Fruit fly (Drosophila melanogaster) whole organism, adult: ENCODE results near the gene CG12723.

Experiments
- CG11617 ChIP-seq: fragments of 200-800 bp; sonication (Bioruptor generic); optimal IDR thresholded peaks from 2 replicates; lab custom pipeline; 2017; ENCODE audit warnings: mild to moderate bottlenecking, missing biosample characterization, missing genetic modification reagents, missing genetic modification characterization
- CG12768 ChIP-seq: fragments of 200-800 bp; sonication (Bioruptor generic); optimal IDR thresholded peaks from 2 replicates; lab custom pipeline; 2017; ENCODE audit warnings: missing biosample characterization, missing genetic modification characterization, mild to moderate bottlenecking, moderate library complexity, missing genetic modification reagents
- CG14711 ChIP-seq: fragments of 200-800 bp; sonication (Bioruptor generic); optimal IDR thresholded peaks from 2 replicates; lab custom pipeline; 2018; ENCODE audit warnings: missing biosample characterization, mild to moderate bottlenecking, missing genetic modification characterization, moderate library complexity
- CG1620 ChIP-seq: fragments of 200-800 bp; sonication (Bioruptor generic); optimal IDR thresholded peaks from 2 replicates; lab custom pipeline; 2016; ENCODE audit warnings: missing biosample characterization, missing genetic modification characterization
- CG33017 ChIP-seq: fragments of 200-800 bp; sonication (Bioruptor generic); optimal IDR thresholded peaks from 2 replicates; lab custom pipeline; 2018; ENCODE audit warnings: missing biosample characterization, mild to moderate bottlenecking, missing genetic modification characterization, moderate library complexity
- CG5204 ChIP-seq: fragments of 200-800 bp; sonication (Bioruptor generic); optimal IDR thresholded peaks from 2 replicates; lab custom pipeline; 2016; ENCODE audit warnings: missing biosample characterization, missing genetic modification characterization
- CG7045 ChIP-seq: fragments of 200-800 bp; sonication (Bioruptor generic); optimal IDR thresholded peaks from 2 replicates; lab custom pipeline; 2017; ENCODE audit warnings: missing biosample characterization, mild to moderate bottlenecking, missing genetic modification characterization
- CG7101 ChIP-seq: fragments of 200-800 bp; sonication (Bioruptor generic); optimal IDR thresholded peaks from 2 replicates; lab custom pipeline; 2018; ENCODE audit warnings: missing biosample characterization, mild to moderate bottlenecking, missing genetic modification characterization, moderate library complexity
- Clk ChIP-seq: fragments of 200-800 bp; sonication (Bioruptor generic); optimal IDR thresholded peaks from 2 replicates; lab custom pipeline; 2017; ENCODE audit warnings: missing biosample characterization, missing genetic modification characterization
- Crg-1 ChIP-seq: fragments of 200-800 bp; sonication (Bioruptor generic); optimal IDR thresholded peaks from 2 replicates; lab custom pipeline; 2016; ENCODE audit warnings: missing biosample characterization, missing genetic modification characterization
- Hr96 ChIP-seq: fragments of 200-800 bp; sonication (Bioruptor generic); optimal IDR thresholded peaks from 2 replicates; lab custom pipeline; 2016; ENCODE audit warnings: missing biosample characterization, missing genetic modification characterization
- Mnt ChIP-seq: fragments of 200-800 bp; sonication (Bioruptor generic); optimal IDR thresholded peaks from 2 replicates; lab custom pipeline; 2016; ENCODE audit warnings: missing biosample characterization, mild to moderate bottlenecking, missing genetic modification characterization
- bab1 ChIP-seq: fragments of 200-800 bp; sonication (Bioruptor generic); optimal IDR thresholded peaks from 3 replicates; lab custom pipeline; 2019; ENCODE audit warnings: missing biosample characterization, mild to moderate bottlenecking, missing genetic modification characterization, moderate library complexity
- cic ChIP-seq: fragments of 200-800 bp; sonication (Bioruptor generic); optimal IDR thresholded peaks from 2 replicates; lab custom pipeline; 2017; ENCODE audit warnings: missing biosample characterization, mild to moderate bottlenecking, missing genetic modification characterization, moderate library complexity
- cnc ChIP-seq, 2 experiments: fragments of >200 bp; optimal IDR thresholded peaks; 2 replicates each; lab custom pipeline; 2017
- kay ChIP-seq: fragments of 200-800 bp; sonication (Bioruptor generic); peaks from one replicate; lab custom pipeline; 2016; ENCODE audit warnings: missing biosample characterization, missing genetic modification characterization, borderline replicate concordance
- ovo ChIP-seq: fragments of 200-800 bp; sonication (Bioruptor generic); optimal IDR thresholded peaks from 2 replicates; lab custom pipeline; 2016; ENCODE audit warnings: missing biosample characterization, missing genetic modification characterization
- pad ChIP-seq: fragments of 200-800 bp; sonication (Bioruptor generic); optimal IDR thresholded peaks from 3 replicates; lab custom pipeline; 2017; ENCODE audit warnings: missing biosample characterization, missing genetic modification characterization, mild to moderate bottlenecking, moderate library complexity, missing genetic modification reagents
- tj ChIP-seq: fragments of 200-800 bp; sonication (Bioruptor generic); optimal IDR thresholded peaks from 3 replicates; lab custom pipeline; 2017; ENCODE audit warnings: missing biosample characterization, mild to moderate bottlenecking, missing genetic modification characterization, moderate library complexity
- toe ChIP-seq: fragments of 200-800 bp; sonication (Bioruptor generic); optimal IDR thresholded peaks from 2 replicates; lab custom pipeline; 2016; ENCODE audit warnings: missing biosample characterization, missing genetic modification characterization

CG12723 gene

dm6 chrX:13221835-13222234 is 30.2 kb upstream of the CG12723 start:
- peak; percentile 7 for TF ChIP-seq bab1
- TF ChIP-seq Mnt (GFP tag; lab: Kevin White, UChicago): no peak

- no peak for TF ChIP-seq CG1620 (GFP tag; lab: Kevin White, UChicago)
- TF ChIP-seq Crg-1: no peak
- no peak for TF ChIP-seq tj (GFP tag; lab: Kevin White, UChicago)
These were observed 29.6 kb upstream of the CG12723 start for dm6 chrX:13221311-13221710.

- TF ChIP-seq Hr96 (GFP tag; lab: Kevin White, UChicago): no peak
- no peak for TF ChIP-seq CG14711 (tag; lab: Kevin White, UChicago)
- peak; percentile 61 for TF ChIP-seq kay (GFP tag; lab: Kevin White, UChicago)
- no peak for TF ChIP-seq CG7101 (tag; lab: Kevin White, UChicago)
These were observed 28.7 kb upstream of the CG12723 start for dm6 chrX:13220418-13220817.

DNA sequence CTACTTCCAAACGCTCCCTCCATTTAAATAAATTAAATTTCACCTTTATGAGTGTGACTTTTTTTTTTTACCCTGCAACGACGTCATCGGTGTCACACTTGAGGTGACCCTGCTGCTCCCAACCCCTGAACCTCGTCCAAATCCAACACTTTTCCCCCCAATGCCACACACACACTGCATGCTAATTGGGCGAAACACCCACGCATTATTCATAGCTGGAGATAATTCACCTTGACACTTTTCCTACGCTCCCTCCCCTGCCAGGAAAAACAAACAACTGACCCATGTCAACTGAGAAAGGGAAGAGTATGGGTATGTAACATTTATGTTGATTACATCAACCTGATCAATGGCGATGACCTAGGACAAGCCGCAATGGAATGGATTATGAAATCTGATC is 27.6 kb upstream of the CG12723 start:
- TF ChIP-seq tj (GFP tag; lab: Kevin White, UChicago) (no peak), pad (no peak), ovo (no peak), Hr96 (GFP tag; lab: Kevin White, UChicago) (no peak), cnc (optimal IDR thresholded peaks at IDR 0.05; lab: Kevin White, UChicago) (no peak), CG7045 (GFP tag; lab: Kevin White, UChicago) (no peak), CG33017 (no peak), toe (GFP tag; lab: Kevin White, UChicago) (no peak), CG7101 (tag; lab: Kevin White, UChicago) (no peak), CG14711 (tag; lab: Kevin White, UChicago) (no peak), CG11617 (GFP tag; lab: Kevin White, UChicago) (no peak), kay (GFP tag; lab: Kevin White, UChicago) (no peak), Crg-1 (no peak), cic (GFP tag; lab: Kevin White, UChicago) (no peak)

- TF ChIP-seq tj (GFP tag; lab: Kevin White, UChicago): peak; percentile 16
- TF ChIP-seq CG1620 (GFP tag; lab: Kevin White, UChicago): peak; percentile 43
- peak; percentile 37 for TF ChIP-seq CG7101 (tag; lab: Kevin White, UChicago)
- peak; percentile 36 for TF ChIP-seq CG14711 (tag; lab: Kevin White, UChicago)
- TF ChIP-seq Mnt (GFP tag; lab: Kevin White, UChicago): peak; percentile 5
- TF ChIP-seq CG11617 (GFP tag; lab: Kevin White, UChicago): peak; percentile 6
- peak; percentile 17 for TF ChIP-seq kay (GFP tag; lab: Kevin White, UChicago)
- peak; percentile 42 for TF ChIP-seq bab1
- TF ChIP-seq Clk (GFP tag; lab: Kevin White, UChicago): no peak
- TF ChIP-seq CG12768 (GFP tag; lab: Kevin White, UChicago): no peak
- no peak for TF ChIP-seq cnc (optimal IDR thresholded peaks at IDR 0.05; lab: Kevin White, UChicago)
These were observed 22.4 kb upstream of the CG12723 start for dm6 chrX:13214056-13214455.

- TF ChIP-seq CG33017 (no peak), Mnt (GFP tag; lab: Kevin White, UChicago) (peak; percentile 14), pad (no peak), CG11617 (GFP tag; lab: Kevin White, UChicago) (no peak), CG7101 (tag; lab: Kevin White, UChicago) (no peak), Hr96 (GFP tag; lab: Kevin White, UChicago) (no peak), CG14711 (tag; lab: Kevin White, UChicago) (no peak)
These were observed 20.4 kb upstream of the CG12723 start, which contains the start of gene REG for dm6 chrX:13212138-13212481. REG (plus strand) TSS chrX:13212325.

dm6 chrX:13211357-13212137 is 19.9 kb upstream of the CG12723 start, which contains the start of gene sno:
sno (minus strand) TSS chrX:13211674.
- peak; percentile 25 for TF ChIP-seq bab1
- TF ChIP-seq CG1620 (GFP tag; lab: Kevin White, UChicago): no peak
- no peak for TF ChIP-seq Clk (GFP tag; lab: Kevin White, UChicago)
- no peak for TF ChIP-seq CG5204 (GFP tag; lab: Kevin White, UChicago)
- no peak for TF ChIP-seq CG7101 (tag; lab: Kevin White, UChicago)
- TF ChIP-seq toe (GFP tag; lab: Kevin White, UChicago): no peak
- TF ChIP-seq ovo: peak; percentile 5
- no peak for TF ChIP-seq Crg-1
- no peak for TF ChIP-seq CG11617 (GFP tag; lab: Kevin White, UChicago)
- TF ChIP-seq kay (GFP tag; lab: Kevin White, UChicago): no peak
- TF ChIP-seq CG14711 (tag; lab: Kevin White, UChicago): no peak
- no peak for TF ChIP-seq CG33017
- TF ChIP-seq cnc (optimal IDR thresholded peaks at IDR 0.05; lab: Kevin White, UChicago): no peak
- TF ChIP-seq CG12768 (GFP tag; lab: Kevin White, UChicago): no peak
- TF ChIP-seq CG7045 (GFP tag; lab: Kevin White, UChicago): no peak
- peak; percentile 64 for TF ChIP-seq tj (GFP tag; lab: Kevin White, UChicago)
- TF ChIP-seq cic (GFP tag; lab: Kevin White, UChicago): no peak
- TF ChIP-seq Hr96 (GFP tag; lab: Kevin White, UChicago): no peak
- no peak for TF ChIP-seq pad
- TF ChIP-seq Mnt (GFP tag; lab: Kevin White, UChicago): peak; percentile 77
